Worm (Caenorhabditis elegans): ENCODE results near the gene pcrg-1.

pcrg-1 gene

ce11 chrII:7189120-7189519, 11.2 kb upstream of the pcrg-1 start, which contains the start of gene E04F6.4:
TSS of gene E04F6.4 (plus strand) at chrII:7189420.
- no peak for TF ChIP-seq lsy-2 (tag; optimal IDR thresholded peaks at IDR 0.05)
- TF ChIP-seq unc-62 (GFP tag; optimal IDR thresholded peaks at IDR 0.05) = no peak
- no peak for TF ChIP-seq M03D4.4 (tag; optimal IDR thresholded peaks at IDR 0.05)
- no peak for TF ChIP-seq elt-1 (tag; optimal IDR thresholded peaks at IDR 0.05; ENCODE audit: borderline replicate concordance, insufficient read depth)
- TF ChIP-seq lin-32 (GFP tag; optimal IDR thresholded peaks at IDR 0.05) = no peak
- no peak for TF ChIP-seq pha-4 (tag; optimal IDR thresholded peaks at IDR 0.05)
- TF ChIP-seq mls-2 (tag; optimal IDR thresholded peaks at IDR 0.05) = no peak
- no peak for TF ChIP-seq sem-2 (GFP tag; optimal IDR thresholded peaks at IDR 0.05)
- no peak for TF ChIP-seq nhr-237 (tag; optimal IDR thresholded peaks at IDR 0.05)
- TF ChIP-seq ceh-43 (GFP tag; optimal IDR thresholded peaks at IDR 0.05) = no peak
- TF ChIP-seq ces-1 (GFP tag; optimal IDR thresholded peaks at IDR 0.05) = no peak
- no peak for TF ChIP-seq nhr-12 (tag; optimal IDR thresholded peaks at IDR 0.05)
- TF ChIP-seq ham-2 (GFP tag; optimal IDR thresholded peaks at IDR 0.05) = no peak
- TF ChIP-seq sptf-1 (tag; optimal IDR thresholded peaks at IDR 0.05) = no peak
- TF ChIP-seq mep-1 (tag; optimal IDR thresholded peaks at IDR 0.05) = no peak
- no peak for TF ChIP-seq bed-3 (GFP tag; optimal IDR thresholded peaks at IDR 0.05)

- no peak for TF ChIP-seq nhr-237 (tag; optimal IDR thresholded peaks at IDR 0.05)
- no peak for TF ChIP-seq drap-1 (GFP tag; optimal IDR thresholded peaks at IDR 0.05)
- TF ChIP-seq mls-2 (tag; optimal IDR thresholded peaks at IDR 0.05) = no peak
- TF ChIP-seq elt-1 (tag; optimal IDR thresholded peaks at IDR 0.05; ENCODE audit: borderline replicate concordance, insufficient read depth) = no peak
- no peak for TF ChIP-seq mab-5 (tag; optimal IDR thresholded peaks at IDR 0.05)
- no peak for TF ChIP-seq cnd-1 (tag; optimal IDR thresholded peaks at IDR 0.05)
- TF ChIP-seq ham-2 (GFP tag; optimal IDR thresholded peaks at IDR 0.05) = no peak
- TF ChIP-seq elt-3 (tag; optimal IDR thresholded peaks at IDR 0.05) = no peak
- no peak for TF ChIP-seq unc-120 (tag; optimal IDR thresholded peaks at IDR 0.05; ENCODE audit: poor library complexity, severe bottlenecking)
- TF ChIP-seq ceh-43 (GFP tag; optimal IDR thresholded peaks at IDR 0.05) = no peak
- TF ChIP-seq hlh-1 (tag; optimal IDR thresholded peaks at IDR 0.05) = no peak
- no peak for TF ChIP-seq pha-4 (tag; optimal IDR thresholded peaks at IDR 0.05)
- TF ChIP-seq nhr-76 (tag; optimal IDR thresholded peaks at IDR 0.05) = no peak
- TF ChIP-seq unc-39 (tag; optimal IDR thresholded peaks at IDR 0.05) = no peak
Measured at ce11 chrII:7195541-7195940, 4.8 kb upstream of the pcrg-1 start, which contains the start of gene acdh-12. TSS of gene acdh-12 (minus strand) at chrII:7195641.

- TF ChIP-seq cnd-1 (tag; optimal IDR thresholded peaks at IDR 0.05) = no peak
- TF ChIP-seq elt-3 (tag; optimal IDR thresholded peaks at IDR 0.05) = no peak
- no peak for TF ChIP-seq lin-32 (GFP tag; optimal IDR thresholded peaks at IDR 0.05)
- no peak for TF ChIP-seq tbx-8 (GFP tag; optimal IDR thresholded peaks at IDR 0.05)
- TF ChIP-seq ces-1 (GFP tag; optimal IDR thresholded peaks at IDR 0.05) = no peak
- no peak for TF ChIP-seq lin-13 (tag; optimal IDR thresholded peaks at IDR 0.05)
- TF ChIP-seq zip-8 (tag; optimal IDR thresholded peaks at IDR 0.05) = no peak
- TF ChIP-seq mls-2 (tag; optimal IDR thresholded peaks at IDR 0.05) = no peak
- no peak for TF ChIP-seq nhr-2 (tag; optimal IDR thresholded peaks at IDR 0.05)
- TF ChIP-seq ceh-43 (GFP tag; optimal IDR thresholded peaks at IDR 0.05) = no peak
- no peak for TF ChIP-seq blmp-1 (tag; optimal IDR thresholded peaks at IDR 0.05)
- no peak for TF ChIP-seq hlh-1 (tag; optimal IDR thresholded peaks at IDR 0.05)
- TF ChIP-seq snpc-4 (tag; optimal IDR thresholded peaks at IDR 0.05) = no peak
Measured at ce11 chrII:7196040-7196439, 4.3 kb upstream of the pcrg-1 start, which contains the start of gene maoc-1. TSS of gene maoc-1 (plus strand) at chrII:7196276.

- TF ChIP-seq elt-3 (tag; optimal IDR thresholded peaks at IDR 0.05) = no peak
- no peak for TF ChIP-seq sem-2 (GFP tag; optimal IDR thresholded peaks at IDR 0.05)
- no peak for TF ChIP-seq lin-13 (tag; optimal IDR thresholded peaks at IDR 0.05)
- no peak for TF ChIP-seq ham-2 (GFP tag; optimal IDR thresholded peaks at IDR 0.05)
- TF ChIP-seq bed-3 (GFP tag; optimal IDR thresholded peaks at IDR 0.05) = no peak
- no peak for TF ChIP-seq nhr-237 (tag; optimal IDR thresholded peaks at IDR 0.05)
Measured at ce11 chrII:7197434-7197833, 2.9 kb upstream of the pcrg-1 start.

ce11 chrII:7199308-7199707, 1.0 kb upstream of the pcrg-1 start, which contains the start of gene E04F6.6:
TSS of gene E04F6.6 (minus strand) at chrII:7199565.
- TF ChIP-seq elt-1 (tag; optimal IDR thresholded peaks at IDR 0.05; ENCODE audit: borderline replicate concordance, insufficient read depth) = no peak
- TF ChIP-seq zip-8 (tag; optimal IDR thresholded peaks at IDR 0.05) = no peak
- no peak for TF ChIP-seq drap-1 (GFP tag; optimal IDR thresholded peaks at IDR 0.05)
- TF ChIP-seq nhr-237 (tag; optimal IDR thresholded peaks at IDR 0.05) = no peak
- no peak for TF ChIP-seq lsy-2 (tag; optimal IDR thresholded peaks at IDR 0.05)
- no peak for TF ChIP-seq flh-1 (GFP tag; optimal IDR thresholded peaks at IDR 0.05)
- no peak for TF ChIP-seq snpc-4 (tag; optimal IDR thresholded peaks at IDR 0.05)
- TF ChIP-seq nhr-12 (tag; optimal IDR thresholded peaks at IDR 0.05) = no peak
- no peak for TF ChIP-seq ces-1 (GFP tag; optimal IDR thresholded peaks at IDR 0.05)
- TF ChIP-seq elt-3 (tag; optimal IDR thresholded peaks at IDR 0.05) = no peak

Data from whole organism, mixed stage, embryonic.